Worm (Caenorhabditis elegans): ENCODE measurements around the gene K07F5.7.

Gene K07F5.7

ce11 chrIV:9824480-9824879 is 23.5 kb downstream of the K07F5.7 start, which contains the start of gene catp-6:
TSS of gene catp-6 (minus strand) at chrIV:9824580.
- no peak for TF ChIP-seq ref-2 (tag; optimal IDR thresholded peaks at IDR 0.05)
- TF ChIP-seq npax-4 (tag; optimal IDR thresholded peaks at IDR 0.05) = no peak
- TF ChIP-seq ceh-24 (tag; optimal IDR thresholded peaks at IDR 0.05) = no peak

- TF ChIP-seq C08G9.2 (tag; optimal IDR thresholded peaks at IDR 0.05) (peak; percentile 9), ref-2 (tag; optimal IDR thresholded peaks at IDR 0.05) (no peak)
Observed at ce11 chrIV:9822585-9822984, 25.4 kb downstream of the K07F5.7 start.

- no peak for TF ChIP-seq T23F11.4 (GFP tag; optimal IDR thresholded peaks at IDR 0.05)
- TF ChIP-seq elt-2 (tag; optimal IDR thresholded peaks at IDR 0.05) = no peak
- no peak for TF ChIP-seq hlh-30 (tag; optimal IDR thresholded peaks at IDR 0.05; ENCODE audit: insufficient read depth)
- no peak for TF ChIP-seq ceh-48 (tag; optimal IDR thresholded peaks at IDR 0.05)
- no peak for TF ChIP-seq ceh-14 (tag; optimal IDR thresholded peaks at IDR 0.05)
- no peak for TF ChIP-seq eyg-1 (tag; optimal IDR thresholded peaks at IDR 0.05)
- TF ChIP-seq rnt-1 (tag; optimal IDR thresholded peaks at IDR 0.05) = no peak
- TF ChIP-seq sdc-2 (tag; optimal IDR thresholded peaks at IDR 0.05) = no peak
Observed at ce11 chrIV:9821621-9822020, 26.4 kb downstream of the K07F5.7 start, which contains the start of gene col-123. TSS of gene col-123 (plus strand) at chrIV:9821921.

ce11 chrIV:9815432-9815831 is 32.5 kb downstream of the K07F5.7 start, which contains the start of gene egl-20:
TSS of gene egl-20 (minus strand) at chrIV:9815532.
- TF ChIP-seq sox-2 (GFP tag; IDR thresholded peaks at IDR 0.05) (no peak), ztf-16 (tag; optimal IDR thresholded peaks at IDR 0.05) (no peak), elt-4 (tag; optimal IDR thresholded peaks at IDR 0.05) (no peak), gmeb-2 (tag; optimal IDR thresholded peaks at IDR 0.05) (no peak), pax-1 (tag; optimal IDR thresholded peaks at IDR 0.05) (no peak), ref-2 (tag; optimal IDR thresholded peaks at IDR 0.05) (no peak), tbx-7 (tag; optimal IDR thresholded peaks at IDR 0.05) (no peak), ceh-31 (tag; optimal IDR thresholded peaks at IDR 0.05) (no peak), ceh-24 (tag; optimal IDR thresholded peaks at IDR 0.05) (no peak), ceh-48 (tag; optimal IDR thresholded peaks at IDR 0.05) (no peak), pha-4 (tag; optimal IDR thresholded peaks at IDR 0.05) (no peak), nfya-1 (tag; optimal IDR thresholded peaks at IDR 0.05) (no peak), hlh-6 (tag; optimal IDR thresholded peaks at IDR 0.05) (no peak), fkh-10 (GFP tag; optimal IDR thresholded peaks at IDR 0.05) (no peak), ceh-19 (GFP tag; optimal IDR thresholded peaks at IDR 0.05) (no peak)

ce11 chrIV:9811487-9811886 is 36.5 kb downstream of the K07F5.7 start:
- no peak for TF ChIP-seq ceh-14 (tag; optimal IDR thresholded peaks at IDR 0.05)
- no peak for TF ChIP-seq C08G9.2 (tag; optimal IDR thresholded peaks at IDR 0.05)
- TF ChIP-seq fax-1 (tag; optimal IDR thresholded peaks at IDR 0.05) = no peak
- TF ChIP-seq elt-4 (tag; optimal IDR thresholded peaks at IDR 0.05) = no peak
- TF ChIP-seq ahr-1 (tag; optimal IDR thresholded peaks at IDR 0.05) = no peak
- TF ChIP-seq hlh-8 (tag; optimal IDR thresholded peaks at IDR 0.05) = no peak
- TF ChIP-seq pha-2 (tag; optimal IDR thresholded peaks at IDR 0.05) = no peak
- no peak for TF ChIP-seq sdc-2 (tag; optimal IDR thresholded peaks at IDR 0.05)
- TF ChIP-seq F13H6.1 (tag; optimal IDR thresholded peaks at IDR 0.05) = no peak
- no peak for TF ChIP-seq T23F11.4 (GFP tag; optimal IDR thresholded peaks at IDR 0.05)
- no peak for TF ChIP-seq nhr-11 (tag; optimal IDR thresholded peaks at IDR 0.05)
- no peak for TF ChIP-seq sox-4 (tag; optimal IDR thresholded peaks at IDR 0.05)
- no peak for TF ChIP-seq fkh-6 (tag; optimal IDR thresholded peaks at IDR 0.05)
- TF ChIP-seq eyg-1 (tag; optimal IDR thresholded peaks at IDR 0.05) = no peak
- TF ChIP-seq sox-2 (GFP tag; IDR thresholded peaks at IDR 0.05) = no peak
- no peak for TF ChIP-seq ceh-9 (tag; optimal IDR thresholded peaks at IDR 0.05)

ce11 chrIV:9810633-9811032 is 37.3 kb downstream of the K07F5.7 start, which contains the start of gene dct-15:
TSS of gene dct-15 (minus strand) at chrIV:9810733.
- TF ChIP-seq K02D7.2 (tag; optimal IDR thresholded peaks at IDR 0.05) (no peak), hlh-13 (GFP tag; optimal IDR thresholded peaks at IDR 0.05) (no peak), unc-3 (GFP tag; conservative IDR thresholded peaks at IDR 0.05) (no peak), unc-3 (tag; optimal IDR thresholded peaks at IDR 0.05) (no peak), ahr-1 (tag; optimal IDR thresholded peaks at IDR 0.05) (no peak), madf-2 (tag; optimal IDR thresholded peaks at IDR 0.05) (no peak), zip-5 (tag; optimal IDR thresholded peaks at IDR 0.05) (no peak), ceh-19 (GFP tag; optimal IDR thresholded peaks at IDR 0.05) (no peak), lin-11 (tag; optimal IDR thresholded peaks at IDR 0.05) (no peak), dve-1 (tag; optimal IDR thresholded peaks at IDR 0.05) (no peak), hlh-15 (tag; optimal IDR thresholded peaks at IDR 0.05) (no peak), C38D4.7 (GFP tag; optimal IDR thresholded peaks at IDR 0.05) (no peak), elt-4 (tag; optimal IDR thresholded peaks at IDR 0.05) (no peak), sdc-2 (tag; optimal IDR thresholded peaks at IDR 0.05) (no peak), ceh-22 (tag; optimal IDR thresholded peaks at IDR 0.05) (no peak)

All from whole organism, late embryonic.